Fruit fly (Drosophila melanogaster) whole organism, prepupa: ENCODE measurements around the gene CG15263.

ENCODE experiments used
- CG3032 ChIP-seq: fragments of 200-800 bp; optimal IDR thresholded peaks from 2 replicates; lab custom pipeline; 2019; ENCODE audit warnings: missing biosample characterization, mild to moderate bottlenecking, missing genetic modification characterization, moderate library complexity
- CG6854 ChIP-seq: fragments of 200-800 bp; sonication (Bioruptor generic); optimal IDR thresholded peaks from 2 replicates; lab custom pipeline; 2017; ENCODE audit warnings: missing biosample characterization, mild to moderate bottlenecking, missing genetic modification characterization
- Hr38 ChIP-seq: sonication (Bioruptor generic); optimal IDR thresholded peaks from 2 replicates; lab custom pipeline; 2016; ENCODE audit warnings: missing biosample characterization, missing genetic modification characterization
- OdsH ChIP-seq: fragments of 200-800 bp; sonication (Bioruptor generic); optimal IDR thresholded peaks from 3 replicates; lab custom pipeline; 2016; ENCODE audit warnings: missing biosample characterization, missing genetic modification characterization
- fd59A ChIP-seq: fragments of 200-800 bp; sonication (Bioruptor generic); optimal IDR thresholded peaks from 2 replicates; lab custom pipeline; 2017; ENCODE audit warnings: missing biosample characterization, mild to moderate bottlenecking, missing genetic modification characterization, missing genetic modification reagents
- lz ChIP-seq: fragments of 200-800 bp; sonication (Bioruptor generic); optimal IDR thresholded peaks from 3 replicates; lab custom pipeline; 2016; ENCODE audit warnings: missing biosample characterization, missing genetic modification characterization
- vri ChIP-seq: fragments of 200-800 bp; sonication (Bioruptor generic); optimal IDR thresholded peaks from 3 replicates; lab custom pipeline; 2016; ENCODE audit warnings: missing biosample characterization, mild to moderate bottlenecking, missing genetic modification characterization

DNA sequence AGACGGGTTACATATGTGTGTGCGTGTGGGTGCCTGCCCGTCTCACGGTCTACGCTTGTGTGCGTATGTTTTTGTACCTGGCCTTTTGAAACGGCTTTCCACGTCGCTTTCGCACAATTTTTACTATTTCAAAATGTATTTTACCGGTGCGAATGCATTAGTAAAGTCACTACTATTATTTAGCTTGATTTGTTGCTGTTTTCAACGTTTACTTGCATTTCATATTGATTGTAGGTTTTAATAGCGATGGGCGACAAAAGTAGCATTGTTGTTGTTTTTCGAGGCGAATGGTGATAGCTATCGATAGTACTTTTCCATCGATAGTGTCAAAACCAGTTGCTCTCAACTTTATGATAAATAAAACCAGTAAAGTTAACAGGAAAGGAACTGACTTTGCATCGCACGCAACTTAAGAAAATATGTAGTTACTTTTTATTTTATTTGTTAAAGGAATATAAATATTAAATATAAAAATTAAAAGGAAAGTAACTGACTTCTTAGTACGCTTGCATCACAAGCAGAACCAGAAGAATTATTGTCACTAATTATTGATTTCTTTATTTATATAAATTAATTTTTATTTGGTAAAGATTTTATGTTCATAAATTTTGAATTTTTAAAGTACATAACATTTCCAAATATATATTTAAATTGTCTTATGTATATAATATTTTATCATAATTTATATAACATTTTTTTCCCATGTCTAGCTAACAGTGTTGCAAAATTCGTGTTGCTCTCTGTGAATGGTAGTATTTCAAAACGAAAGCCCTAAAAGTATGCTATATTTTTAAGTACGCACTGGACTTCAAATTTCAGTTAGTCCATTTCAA lies 12.8 kb upstream of the CG15263 start, which contains the start of gene Cul3:
- TF ChIP-seq lz (GFP tag; lab: Kevin White, UChicago), result no peak
- TF ChIP-seq CG3032 (tag; lab: Kevin White, UChicago), result peak; percentile 46
- no peak for TF ChIP-seq vri
- TF ChIP-seq CG6854 (GFP tag; lab: Kevin White, UChicago), result no peak
- no peak for TF ChIP-seq Hr38 (GFP tag; lab: Kevin White, UChicago)
- no peak for TF ChIP-seq fd59A (GFP tag; lab: Kevin White, UChicago)
- peak; percentile 3 for TF ChIP-seq OdsH (GFP tag; lab: Kevin White, UChicago)
